Fruit fly (Drosophila melanogaster) whole organism, wandering third instar larva: Measurements from ENCODE around the gene Dbp73D.
A peak's percentile ranks its signal among the peaks of the same experiment; 100 is the strongest.

ENCODE experiments used
- Abd-B ChIP-seq: fragments of >200 bp; optimal IDR thresholded peaks from 2 replicates; lab custom pipeline; 2017; ENCODE audit warnings: missing biosample characterization, missing genetic modification characterization
- CG32264 ChIP-seq: fragments of 200-800 bp; sonication (Bioruptor generic); optimal IDR thresholded peaks from 2 replicates; lab custom pipeline; 2016; ENCODE audit warnings: missing biosample characterization, missing genetic modification characterization
- CG9705 ChIP-seq: fragments of 200-800 bp; sonication (Bioruptor generic); optimal IDR thresholded peaks from 2 replicates; lab custom pipeline; 2018; ENCODE audit warnings: missing biosample characterization, mild to moderate bottlenecking, missing genetic modification characterization
- CrebA ChIP-seq: fragments of 200-800 bp; sonication (Bioruptor generic); optimal IDR thresholded peaks from 2 replicates; lab custom pipeline; 2016; ENCODE audit warnings: missing biosample characterization, mild to moderate bottlenecking, missing genetic modification characterization, borderline replicate concordance
- Dfd ChIP-seq: fragments of >200 bp; optimal IDR thresholded peaks from 2 replicates; lab custom pipeline; 2017; ENCODE audit warnings: missing biosample characterization, missing genetic modification characterization
- Dif ChIP-seq: fragments of 200-275, 200-300 bp; sonication (Bioruptor generic); optimal IDR thresholded peaks from 2 replicates; lab custom pipeline; 2018; ENCODE audit warnings: missing biosample characterization, missing genetic modification characterization; ENCODE audit not compliant: partially characterized antibody
- GATAd ChIP-seq: sonication (Bioruptor generic); optimal IDR thresholded peaks from 2 replicates; lab custom pipeline; 2016; ENCODE audit warnings: missing biosample characterization, missing genetic modification characterization
- Hnf4 ChIP-seq: fragments of 200-800 bp; sonication (Bioruptor generic); optimal IDR thresholded peaks from 2 replicates; lab custom pipeline; 2016; ENCODE audit warnings: missing biosample characterization, mild to moderate bottlenecking, missing genetic modification characterization
- Hr78 ChIP-seq: fragments of >200 bp; optimal IDR thresholded peaks from 2 replicates; lab custom pipeline; 2017; ENCODE audit warnings: missing biosample characterization, missing genetic modification characterization
- Hr83 ChIP-seq: fragments of 200-300 bp; sonication (Bioruptor generic); optimal IDR thresholded peaks from 2 replicates; lab custom pipeline; 2016; ENCODE audit warnings: missing biosample characterization, mild to moderate bottlenecking, missing genetic modification characterization, moderate library complexity; ENCODE audit not compliant: poor library complexity, severe bottlenecking
- Jra ChIP-seq: sonication (Bioruptor generic); optimal IDR thresholded peaks from 2 replicates; lab custom pipeline; 2016; ENCODE audit warnings: missing biosample characterization, missing genetic modification characterization
- Myc ChIP-seq: fragments of >200 bp; optimal IDR thresholded peaks from 2 replicates; lab custom pipeline; 2017
- N ChIP-seq: fragments of >200 bp; optimal IDR thresholded peaks from 2 replicates; lab custom pipeline; 2018; ENCODE audit warnings: missing biosample characterization, missing external identifiers, missing genetic modification characterization
- OdsH ChIP-seq: fragments of 200-800 bp; sonication (Bioruptor generic); optimal IDR thresholded peaks from 2 replicates; lab custom pipeline; 2016; ENCODE audit warnings: missing biosample characterization, mild to moderate bottlenecking, missing genetic modification characterization
- Sp1 ChIP-seq: fragments of 200-800 bp; sonication (Bioruptor generic); optimal IDR thresholded peaks from 3 replicates; lab custom pipeline; 2019; ENCODE audit warnings: missing biosample characterization, mild to moderate bottlenecking, missing genetic modification characterization, moderate library complexity
- brk ChIP-seq: fragments of 200-800 bp; sonication (Bioruptor generic); optimal IDR thresholded peaks from 2 replicates; lab custom pipeline; 2016; ENCODE audit warnings: missing biosample characterization, mild to moderate bottlenecking, missing genetic modification characterization
- dl ChIP-seq, 2 experiments: fragments of 175-275, 200-275 bp in 1 of 2; fragments of 200-275 bp in 1 of 2; sonication (Bioruptor generic); optimal IDR thresholded peaks; lab custom pipeline; 2018; ENCODE audit warnings: mild to moderate bottlenecking in 2 of 2, missing biosample characterization in 2 of 2, missing genetic modification characterization in 2 of 2, moderate library complexity in 2 of 2; ENCODE audit not compliant: partially characterized antibody in 2 of 2, insufficient read depth in 1 of 2
- dmrt93B ChIP-seq: fragments of 200-800 bp; sonication (Bioruptor generic); optimal IDR thresholded peaks from 2 replicates; lab custom pipeline; 2018; ENCODE audit warnings: missing biosample characterization, mild to moderate bottlenecking, missing genetic modification characterization
- dsf ChIP-seq: sonication (Bioruptor generic); optimal IDR thresholded peaks from 2 replicates; lab custom pipeline; 2016; ENCODE audit warnings: missing biosample characterization, missing genetic modification characterization, borderline replicate concordance
- ey ChIP-seq: fragments of 200-800 bp; sonication (Bioruptor generic); optimal IDR thresholded peaks from 2 replicates; lab custom pipeline; 2016; ENCODE audit warnings: missing biosample characterization, missing genetic modification characterization
- foxo ChIP-seq, 2 experiments: fragments of 200-800 bp; sonication (Bioruptor generic); optimal IDR thresholded peaks; 2 replicates in 1 of 2; 3 replicates in 1 of 2; lab custom pipeline; 2016 to 2017; ENCODE audit warnings: missing biosample characterization in 2 of 2, missing genetic modification characterization in 2 of 2
- fru ChIP-seq: fragments of 200-800 bp; sonication (Bioruptor generic); optimal IDR thresholded peaks from 3 replicates; lab custom pipeline; 2016; ENCODE audit warnings: missing biosample characterization, mild to moderate bottlenecking, missing genetic modification characterization
- h ChIP-seq: fragments of 200-800 bp; sonication (Bioruptor generic); optimal IDR thresholded peaks from 3 replicates; lab custom pipeline; 2016; ENCODE audit warnings: missing biosample characterization, mild to moderate bottlenecking, missing genetic modification characterization
- jim ChIP-seq: fragments of 175-275, 200-325 bp; sonication (Bioruptor generic); optimal IDR thresholded peaks from 2 replicates; lab custom pipeline; 2016; ENCODE audit warnings: missing biosample characterization, mild to moderate bottlenecking, missing genetic modification characterization
- lola ChIP-seq: fragments of >200 bp; optimal IDR thresholded peaks from 2 replicates; lab custom pipeline; 2017; ENCODE audit warnings: missing biosample characterization, missing genetic modification characterization
- pan ChIP-seq: fragments of >200 bp; optimal IDR thresholded peaks from 2 replicates; lab custom pipeline; 2017
- psq ChIP-seq: fragments of 200-800 bp; sonication (Bioruptor generic); optimal IDR thresholded peaks from 3 replicates; lab custom pipeline; 2017; ENCODE audit warnings: missing biosample characterization, mild to moderate bottlenecking, missing genetic modification characterization, moderate library complexity
- rgr ChIP-seq: fragments of 200-800 bp; sonication (Bioruptor generic); optimal IDR thresholded peaks from 3 replicates; lab custom pipeline; 2016; ENCODE audit warnings: missing biosample characterization, mild to moderate bottlenecking, missing genetic modification characterization
- sage ChIP-seq: fragments of 200-800 bp; sonication (Bioruptor generic); optimal IDR thresholded peaks from 2 replicates; lab custom pipeline; 2016; ENCODE audit warnings: missing biosample characterization, mild to moderate bottlenecking, missing genetic modification characterization
- sv ChIP-seq: fragments of 200-800 bp; sonication (Bioruptor generic); optimal IDR thresholded peaks from 3 replicates; lab custom pipeline; 2016; ENCODE audit warnings: missing biosample characterization, missing genetic modification characterization
- tai ChIP-seq: sonication (Bioruptor generic); optimal IDR thresholded peaks from 2 replicates; lab custom pipeline; 2016; ENCODE audit warnings: missing biosample characterization, missing genetic modification characterization
- usp ChIP-seq: fragments of >200 bp; optimal IDR thresholded peaks from 2 replicates; lab custom pipeline; 2017; ENCODE audit warnings: missing biosample characterization, missing genetic modification characterization
- woc ChIP-seq: sonication (Bioruptor generic); optimal IDR thresholded peaks from 2 replicates; lab custom pipeline; 2016; ENCODE audit warnings: missing biosample characterization, mild to moderate bottlenecking, missing genetic modification characterization

Dbp73D gene

DNA sequence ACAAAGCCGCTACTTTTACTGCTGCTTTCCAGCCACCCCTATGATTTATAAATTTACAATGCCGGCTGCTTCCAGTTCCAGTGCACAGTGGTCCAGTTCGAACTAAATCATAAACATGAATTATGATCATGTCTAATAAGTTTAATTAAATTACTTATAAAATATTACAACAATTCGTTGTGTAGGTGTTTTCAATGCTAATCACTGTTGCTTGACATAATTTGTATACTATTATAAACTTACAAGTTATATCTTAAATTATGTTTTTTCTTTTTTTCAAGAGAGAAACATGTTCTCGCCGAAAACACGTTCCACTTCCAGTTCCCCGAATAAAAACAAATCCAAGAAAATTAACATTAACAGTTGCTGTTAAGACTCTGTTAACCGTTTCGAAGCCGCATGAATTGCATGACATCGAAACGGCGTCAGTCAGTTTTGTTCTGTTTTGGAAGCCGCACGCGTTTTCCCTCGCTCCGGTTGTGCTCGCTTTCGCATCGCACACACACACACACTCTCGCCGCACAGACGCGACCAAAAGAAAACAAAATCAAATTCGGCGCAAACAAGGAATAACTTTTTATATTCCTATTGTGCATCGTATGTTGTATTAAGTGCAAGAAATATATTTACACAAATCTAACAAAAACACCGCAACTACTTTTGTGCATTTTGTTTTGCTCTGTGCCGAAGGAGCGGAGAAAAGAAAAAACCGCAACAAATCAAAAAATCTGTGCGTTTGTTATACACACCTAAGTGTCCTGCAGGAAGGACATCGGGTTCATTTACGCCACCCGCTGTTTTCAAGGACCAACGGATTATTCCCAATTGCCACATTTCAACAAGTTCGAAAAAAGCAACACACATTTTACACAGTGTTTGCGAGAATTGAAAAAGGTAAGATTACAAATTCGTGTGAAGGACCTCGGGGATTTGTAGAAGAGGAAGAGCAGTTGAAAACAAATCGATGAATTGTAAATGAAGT lies 35.3 kb upstream of the Dbp73D start, which contains the start of gene Nrt (continued):
- TF ChIP-seq Dfd (GFP tag; lab: Kevin White, UChicago) (no peak), OdsH (GFP tag; lab: Kevin White, UChicago) (peak; percentile 41), sage (GFP tag; lab: Kevin White, UChicago) (peak; percentile 78), foxo (GFP tag; optimal IDR thresholded peaks at IDR 0.05; lab: Kevin White, UChicago) (peak in 1 of 2 experiments; percentile 46), jim (GFP tag; lab: Kevin White, UChicago) (no peak), psq (GFP tag; lab: Kevin White, UChicago) (peak; percentile 40), CG9705 (no peak), Hr83 (GFP tag; lab: Kevin White, UChicago) (peak; percentile 7)

DNA sequence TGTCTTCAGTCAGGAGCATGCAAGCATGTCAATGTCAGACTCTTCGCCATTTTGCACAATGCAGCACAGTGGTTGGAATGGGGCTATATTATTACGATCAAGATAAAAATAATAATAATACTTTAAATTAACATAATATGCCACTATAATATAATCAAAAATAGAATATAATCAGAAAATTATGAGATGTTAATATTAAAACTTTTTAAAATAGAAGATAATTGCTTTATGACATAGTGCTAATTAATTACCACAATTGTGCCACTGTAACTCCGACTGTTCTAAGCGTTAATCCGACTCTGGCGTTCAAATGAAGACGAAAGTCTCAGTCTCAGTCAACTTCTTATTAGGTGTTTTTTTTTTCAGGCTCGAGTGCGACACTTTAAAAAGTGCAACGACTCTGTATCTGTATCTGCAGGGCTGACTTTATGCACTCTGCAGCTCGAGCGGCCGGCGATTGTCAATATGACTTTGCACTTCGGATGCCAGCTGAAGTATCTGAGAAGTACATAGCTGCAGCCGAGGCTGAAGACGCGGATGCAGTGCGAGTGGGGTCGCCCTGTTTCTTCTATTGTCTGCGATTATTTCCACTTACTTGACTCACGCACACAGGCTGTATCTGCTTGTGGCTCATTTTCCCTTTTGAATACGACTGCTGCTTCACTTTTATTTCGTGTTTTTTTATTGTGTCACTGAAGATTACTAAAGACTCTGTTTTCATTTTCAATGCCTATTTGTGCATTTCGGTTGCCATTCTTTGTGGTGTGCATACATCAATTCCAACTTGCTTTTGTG lies 31.8 kb upstream of the Dbp73D start:
- TF ChIP-seq CG9705 (no peak), dmrt93B (GFP tag; lab: Kevin White, UChicago) (no peak), Hnf4 (GFP tag; lab: Kevin White, UChicago) (no peak), sage (GFP tag; lab: Kevin White, UChicago) (no peak), dl (GFP tag; optimal IDR thresholded peaks at IDR 0.05; lab: Kevin White, UChicago; ENCODE audit: insufficient read depth in 1 of 2, partially characterized antibody in 2 of 2) (no peak), usp (no peak), fru (GFP tag; lab: Kevin White, UChicago) (no peak), tai (GFP tag; lab: Kevin White, UChicago) (no peak), Hr78 (GFP tag; lab: Kevin White, UChicago) (no peak), OdsH (GFP tag; lab: Kevin White, UChicago) (no peak), lola (GFP tag; lab: Kevin White, UChicago) (no peak), Sp1 (GFP tag; lab: Kevin White, UChicago) (no peak), psq (GFP tag; lab: Kevin White, UChicago) (no peak), Abd-B (GFP tag; lab: Kevin White, UChicago) (no peak), CG32264 (GFP tag; lab: Kevin White, UChicago) (no peak), jim (GFP tag; lab: Kevin White, UChicago) (no peak)

DNA sequence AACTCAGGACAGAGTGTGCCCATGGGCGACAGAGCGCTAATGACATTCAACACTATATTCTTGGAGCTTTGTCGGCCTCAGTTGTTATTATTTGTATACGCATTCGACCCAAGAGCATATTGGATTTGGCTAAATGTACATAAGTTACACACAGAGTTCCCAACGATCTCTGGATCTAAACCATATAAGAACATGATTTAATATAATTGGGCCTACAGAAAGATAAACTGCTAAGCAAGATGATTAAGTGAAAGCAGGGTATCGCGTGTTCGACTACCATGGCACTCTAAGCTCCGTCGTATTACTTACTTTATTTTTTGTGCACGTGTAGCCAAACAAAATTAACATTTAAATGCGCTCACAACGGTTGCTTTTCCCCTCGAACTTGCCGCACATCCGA lies 29.7 kb upstream of the Dbp73D start:
- TF ChIP-seq CrebA (no peak), fru (GFP tag; lab: Kevin White, UChicago) (no peak), OdsH (GFP tag; lab: Kevin White, UChicago) (no peak), jim (GFP tag; lab: Kevin White, UChicago) (no peak), N (GFP tag; lab: Kevin White, UChicago) (no peak), lola (GFP tag; lab: Kevin White, UChicago) (no peak), GATAd (GFP tag; lab: Kevin White, UChicago) (no peak), pan (lab: Kevin White, UChicago) (no peak)

DNA sequence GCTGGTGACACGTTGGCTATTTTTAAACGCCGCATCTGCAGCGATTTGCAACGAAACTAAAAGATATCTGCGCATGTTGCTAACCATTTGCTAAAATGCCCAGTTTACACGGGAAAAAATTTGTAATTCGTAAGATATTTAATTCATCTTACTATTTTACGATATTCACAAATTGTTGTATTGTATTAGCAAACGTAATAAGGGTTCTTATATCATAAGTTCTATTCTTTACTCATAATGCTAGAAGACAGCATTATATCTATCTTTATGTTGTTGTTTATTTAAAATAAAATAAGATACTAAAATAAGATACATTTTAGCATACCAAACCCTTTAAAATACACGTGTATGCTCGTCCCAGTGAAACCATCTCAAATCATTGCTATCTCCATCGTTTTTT lies 28.9 kb upstream of the Dbp73D start:
- TF ChIP-seq CG32264 (GFP tag; lab: Kevin White, UChicago) = no peak

DNA sequence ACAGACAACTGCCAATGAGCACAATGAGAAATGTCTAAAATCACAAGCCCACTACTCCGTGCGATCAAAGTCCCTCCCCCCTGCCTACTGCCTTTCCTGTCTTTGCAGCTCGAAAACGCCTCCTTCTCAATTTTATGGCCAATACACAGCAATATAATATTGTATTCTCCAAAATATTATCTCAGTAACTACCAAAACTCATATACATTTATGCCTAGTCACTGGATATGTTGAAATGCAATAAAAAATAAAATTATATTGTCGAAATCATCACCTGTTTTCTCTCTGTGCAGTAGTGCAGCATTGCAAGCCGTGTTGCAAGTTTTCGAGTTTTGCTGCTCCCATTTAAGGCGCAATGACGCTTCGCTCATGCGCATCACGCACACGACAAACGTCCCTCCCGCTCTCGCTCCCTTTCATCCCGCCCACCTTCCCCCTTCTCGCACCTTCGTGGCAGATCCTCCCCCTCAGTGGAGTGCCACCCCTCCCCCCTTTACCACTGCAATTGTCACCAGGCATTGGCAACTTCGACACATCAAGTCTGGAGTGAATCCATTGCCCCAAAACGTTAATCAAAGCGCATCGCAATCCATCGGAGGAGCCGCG lies 28.0 kb upstream of the Dbp73D start:
- TF ChIP-seq foxo (GFP tag; optimal IDR thresholded peaks at IDR 0.05; lab: Kevin White, UChicago) (peak in 1 of 2 experiments; percentile 65), Jra (GFP tag; lab: Kevin White, UChicago) (peak; percentile 2), sv (no peak), lola (GFP tag; lab: Kevin White, UChicago) (no peak), rgr (GFP tag; lab: Kevin White, UChicago) (peak; percentile 55), pan (lab: Kevin White, UChicago) (no peak), brk (GFP tag; lab: Kevin White, UChicago) (no peak), dsf (GFP tag; lab: Kevin White, UChicago) (no peak), CG9705 (peak; percentile 58), psq (GFP tag; lab: Kevin White, UChicago) (peak; percentile 23), usp (no peak), dl (GFP tag; optimal IDR thresholded peaks at IDR 0.05; lab: Kevin White, UChicago; ENCODE audit: insufficient read depth in 1 of 2, partially characterized antibody in 2 of 2) (no peak), Hr78 (GFP tag; lab: Kevin White, UChicago) (no peak), woc (GFP tag; lab: Kevin White, UChicago) (peak; percentile 67), fru (GFP tag; lab: Kevin White, UChicago) (peak; percentile 66), dmrt93B (GFP tag; lab: Kevin White, UChicago) (peak; percentile 36), Dif (GFP tag; lab: Kevin White, UChicago) (no peak), N (GFP tag; lab: Kevin White, UChicago) (no peak), Myc (lab: Kevin White, UChicago) (no peak), CG32264 (GFP tag; lab: Kevin White, UChicago) (peak; percentile 41), ey (peak; percentile 50), Sp1 (GFP tag; lab: Kevin White, UChicago) (peak; percentile 44), Dfd (GFP tag; lab: Kevin White, UChicago) (no peak), sage (GFP tag; lab: Kevin White, UChicago) (peak; percentile 34), h (peak; percentile 83)
